Fruit fly (Drosophila melanogaster) whole organism, pupa: ENCODE data around the gene t.

Experiments
- CG10348 ChIP-seq: fragments of 200-800 bp; sonication (Bioruptor generic); IDR thresholded peaks from 2 replicates; pipeline ENCODE4 v1.3.6; 2022; ENCODE audit warnings: missing biosample characterization, missing genetic modification characterization
- CG12605 ChIP-seq: fragments of 200-800 bp; sonication (Bioruptor generic); IDR thresholded peaks from 2 replicates; pipeline ENCODE4 v1.3.6; 2022; ENCODE audit warnings: missing biosample characterization, missing genetic modification characterization
- CG13204 ChIP-seq: fragments of 200-800 bp; sonication (Bioruptor generic); optimal IDR thresholded peaks from 2 replicates; lab custom pipeline; 2018; ENCODE audit warnings: missing biosample characterization, mild to moderate bottlenecking, missing genetic modification characterization, moderate library complexity
- CG14655 ChIP-seq: fragments of 200-800 bp; sonication (Bioruptor generic); optimal IDR thresholded peaks from 3 replicates; lab custom pipeline; 2017; ENCODE audit warnings: mild to moderate bottlenecking, missing biosample characterization, missing genetic modification reagents, missing genetic modification characterization
- CG15710 ChIP-seq: fragments of 200-800 bp; sonication (Bioruptor generic); optimal IDR thresholded peaks from 2 replicates; lab custom pipeline; 2018; ENCODE audit warnings: missing biosample characterization, mild to moderate bottlenecking, missing genetic modification characterization, moderate library complexity
- CG17806 ChIP-seq: fragments of 200-800 bp; sonication (Bioruptor generic); optimal IDR thresholded peaks from 2 replicates; lab custom pipeline; 2018; ENCODE audit warnings: missing biosample characterization, mild to moderate bottlenecking, missing genetic modification characterization, moderate library complexity
- CG32121 ChIP-seq: fragments of 200-800 bp; sonication (Bioruptor generic); IDR thresholded peaks from 2 replicates; pipeline ENCODE4 v1.3.6; 2022; ENCODE audit warnings: missing biosample characterization, missing genetic modification characterization
- CG34367 ChIP-seq: fragments of 200-800 bp; sonication (Bioruptor generic); optimal IDR thresholded peaks from 2 replicates; lab custom pipeline; 2018; ENCODE audit warnings: missing biosample characterization, mild to moderate bottlenecking, missing genetic modification characterization
- CG4496 ChIP-seq: fragments of 200-800 bp; sonication (Bioruptor generic); IDR thresholded peaks from 3 replicates; pipeline ENCODE4 v1.3.6; 2022; ENCODE audit warnings: missing biosample characterization, missing genetic modification characterization
- CG8159 ChIP-seq: fragments of 200-800 bp; sonication (Bioruptor generic); optimal IDR thresholded peaks from 3 replicates; lab custom pipeline; 2018; ENCODE audit warnings: missing biosample characterization, mild to moderate bottlenecking, missing genetic modification characterization, moderate library complexity
- CG8301 ChIP-seq: fragments of 200-800 bp; sonication (Bioruptor generic); optimal IDR thresholded peaks from 2 replicates; lab custom pipeline; 2018; ENCODE audit warnings: missing biosample characterization, mild to moderate bottlenecking, missing genetic modification characterization
- CG9948 ChIP-seq: fragments of 200-800 bp; sonication (Bioruptor generic); optimal IDR thresholded peaks from 2 replicates; lab custom pipeline; 2018; ENCODE audit warnings: missing biosample characterization, mild to moderate bottlenecking, missing genetic modification characterization, moderate library complexity
- D1 ChIP-seq: fragments of 200-800 bp; sonication (Bioruptor generic); optimal IDR thresholded peaks from 2 replicates; lab custom pipeline; 2018; ENCODE audit warnings: missing biosample characterization, mild to moderate bottlenecking, missing genetic modification characterization, moderate library complexity
- EcR ChIP-seq: fragments of 200-800 bp; sonication (Bioruptor generic); optimal IDR thresholded peaks from 3 replicates; lab custom pipeline; 2019; ENCODE audit warnings: missing biosample characterization, missing genetic modification characterization, mild to moderate bottlenecking, moderate library complexity, missing genetic modification reagents
- Ets98B ChIP-seq: fragments of 200-800 bp; sonication (Bioruptor generic); IDR thresholded peaks from 2 replicates; pipeline ENCODE4 v1.3.6; 2022; ENCODE audit warnings: missing biosample characterization, missing genetic modification characterization
- Pif1A ChIP-seq: fragments of 200-800 bp; sonication (Bioruptor generic); optimal IDR thresholded peaks from 3 replicates; lab custom pipeline; 2016; ENCODE audit warnings: missing biosample characterization, missing genetic modification characterization
- Pif1B ChIP-seq: fragments of 200-800 bp; sonication (Bioruptor generic); optimal IDR thresholded peaks from 3 replicates; lab custom pipeline; 2016; ENCODE audit warnings: missing biosample characterization, missing genetic modification characterization
- Snoo ChIP-seq: fragments of 200-800 bp; sonication (Bioruptor generic); optimal IDR thresholded peaks from 3 replicates; lab custom pipeline; 2017; ENCODE audit warnings: missing biosample characterization, mild to moderate bottlenecking, missing genetic modification characterization, inconsistent platforms
- fd96Ca ChIP-seq: fragments of 200-800 bp; sonication (Bioruptor generic); IDR thresholded peaks from 3 replicates; pipeline ENCODE4 v1.3.6; 2022; ENCODE audit warnings: missing biosample characterization, missing genetic modification characterization
- gl ChIP-seq: fragments of 200-800 bp; sonication (Bioruptor generic); optimal IDR thresholded peaks from 2 replicates; lab custom pipeline; 2018; ENCODE audit warnings: missing biosample characterization, mild to moderate bottlenecking, missing genetic modification characterization
- rn ChIP-seq: fragments of 200-800 bp; sonication (Bioruptor generic); IDR thresholded peaks from 2 replicates; pipeline ENCODE4 v1.3.6; 2022; ENCODE audit warnings: missing biosample characterization, missing genetic modification characterization

Gene t

DNA sequence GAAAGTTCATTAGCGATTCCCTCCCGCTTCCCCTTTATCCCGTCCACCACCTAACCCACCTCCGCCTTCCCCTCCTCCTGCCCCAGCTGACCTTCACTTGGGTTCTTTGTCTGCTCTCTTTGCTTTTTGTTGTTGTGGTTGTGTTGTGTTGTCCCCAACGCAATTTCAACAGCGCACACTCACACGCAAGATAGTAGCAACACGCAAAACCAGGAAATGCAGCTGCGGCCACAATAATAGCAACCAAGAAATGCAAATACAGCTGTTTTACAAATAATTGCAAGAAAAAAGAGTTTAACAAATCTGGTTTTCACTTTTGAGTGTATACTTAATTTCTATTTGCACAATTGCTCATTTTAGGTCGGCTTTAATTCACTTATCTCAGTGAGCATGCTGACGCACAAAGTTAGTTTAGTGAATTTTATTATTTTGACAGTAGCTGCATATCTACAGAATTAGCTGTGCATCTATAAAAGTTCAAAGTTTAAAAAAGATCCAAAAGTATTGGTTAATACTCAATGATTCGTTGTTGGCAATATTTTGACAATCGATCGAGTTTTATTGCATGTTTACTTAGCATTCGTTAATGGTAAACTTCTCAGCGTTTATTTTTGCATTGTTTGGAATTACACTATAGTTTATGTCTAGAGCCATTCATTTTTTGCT is 28.3 kb upstream of the t start:
- peak; percentile 6 for TF ChIP-seq gl (tag; lab: Kevin White, UChicago)
- peak; percentile 55 for TF ChIP-seq CG34367 (tag; lab: Kevin White, UChicago)
- peak; percentile 56; the same call in 1 of the 2 replicates for TF ChIP-seq CG12605 (GFP tag; lab: Robert Waterston, UW)
- TF ChIP-seq Pif1B (GFP tag; lab: Kevin White, UChicago): no peak
- no peak for TF ChIP-seq Snoo
- TF ChIP-seq CG8301 (tag; lab: Kevin White, UChicago): peak; percentile 51
- TF ChIP-seq rn (GFP tag; lab: Robert Waterston, UW): 0 out of 2 replicates have a peak, but pooled peaks have one; percentile 21
- TF ChIP-seq CG15710 (tag; lab: Kevin White, UChicago): peak; percentile 43
- TF ChIP-seq CG4496 (GFP tag; lab: Robert Waterston, UW): peak; percentile 72
- peak; percentile 76 for TF ChIP-seq fd96Ca (GFP tag; lab: Robert Waterston, UW)
- TF ChIP-seq Ets98B (GFP tag; lab: Robert Waterston, UW): peak; percentile 63
- TF ChIP-seq CG14655 (GFP tag; lab: Kevin White, UChicago): peak; percentile 64
- TF ChIP-seq D1 (tag; lab: Kevin White, UChicago): no peak
- TF ChIP-seq CG32121 (GFP tag; lab: Robert Waterston, UW): peak; percentile 77
- peak; percentile 60 for TF ChIP-seq Pif1A (GFP tag; lab: Kevin White, UChicago)
- TF ChIP-seq CG8159 (tag; lab: Kevin White, UChicago): peak; percentile 63
- peak; percentile 13 for TF ChIP-seq CG9948 (tag; lab: Kevin White, UChicago)
- no peak for TF ChIP-seq CG10348 (GFP tag; lab: Robert Waterston, UW)
- peak; percentile 79 for TF ChIP-seq EcR
- peak; percentile 48 for TF ChIP-seq CG17806 (tag; lab: Kevin White, UChicago)
- TF ChIP-seq CG13204 (GFP tag; lab: Kevin White, UChicago): no peak

DNA sequence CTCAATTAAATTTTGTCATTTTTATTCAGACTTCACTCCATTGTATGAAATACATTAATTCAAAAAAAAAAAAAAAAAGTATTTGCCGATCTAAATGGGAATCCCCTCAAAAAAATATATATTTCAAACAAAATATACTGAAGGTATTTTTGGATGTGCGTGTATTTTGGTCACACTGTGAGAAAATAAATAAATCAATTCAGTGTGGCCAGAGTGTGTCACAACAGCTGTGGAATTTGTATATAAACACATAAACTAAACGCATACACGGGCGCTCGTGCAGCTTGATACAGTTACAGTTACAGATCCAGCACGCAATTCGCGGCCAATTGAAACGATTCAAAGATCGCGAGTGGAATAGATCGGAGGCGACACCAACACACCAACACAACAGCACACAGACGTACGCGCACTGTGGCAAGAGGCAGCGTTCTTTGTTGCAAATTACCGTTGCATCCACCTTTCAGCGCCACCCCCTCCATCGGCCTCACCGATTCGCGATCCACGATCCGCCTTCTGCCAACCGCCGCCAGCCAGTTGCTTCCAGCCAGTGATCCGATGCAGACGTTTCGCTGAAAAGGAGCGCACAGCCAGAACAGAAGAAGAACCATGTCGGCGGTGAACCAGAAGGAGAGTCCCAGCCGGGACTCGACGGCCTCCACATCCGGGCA is 27.2 kb upstream of the t start, which contains the start of gene CG17754:
Gene CG17754 (plus strand): TSS at position 260 of the 671 bp plus-strand sequence.
- TF ChIP-seq CG8159 (tag; lab: Kevin White, UChicago) (no peak), CG10348 (GFP tag; lab: Robert Waterston, UW) (no peak), CG4496 (GFP tag; lab: Robert Waterston, UW) (peak; percentile 61), fd96Ca (GFP tag; lab: Robert Waterston, UW) (0 out of 3 replicates have a peak, but pooled peaks have one; percentile 41)

DNA sequence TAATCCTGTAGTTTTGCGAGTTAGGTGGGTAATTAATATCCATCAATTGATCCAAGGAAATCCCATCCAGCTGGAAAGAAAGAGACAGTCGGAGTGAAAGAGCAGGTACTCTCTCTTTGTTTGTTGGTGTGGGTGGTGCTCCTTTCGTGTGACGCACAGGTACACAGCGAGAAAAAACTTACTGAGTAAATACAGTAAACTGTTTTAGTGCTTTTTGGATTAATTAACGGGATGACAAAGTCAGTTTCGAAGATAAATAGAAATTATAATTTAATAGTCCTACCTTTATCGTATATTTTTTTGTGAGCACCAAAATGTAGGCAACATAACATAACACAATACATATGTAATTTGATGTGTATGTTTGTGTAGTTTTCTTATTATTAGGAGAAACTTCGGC is 25.0 kb upstream of the t start:
- peak; percentile 29 for TF ChIP-seq Pif1B (GFP tag; lab: Kevin White, UChicago)
- TF ChIP-seq fd96Ca (GFP tag; lab: Robert Waterston, UW): no peak
- no peak for TF ChIP-seq rn (GFP tag; lab: Robert Waterston, UW)
- TF ChIP-seq CG34367 (tag; lab: Kevin White, UChicago): peak; percentile 36
- TF ChIP-seq CG9948 (tag; lab: Kevin White, UChicago): peak; percentile 31
- TF ChIP-seq Pif1A (GFP tag; lab: Kevin White, UChicago): no peak
- TF ChIP-seq CG10348 (GFP tag; lab: Robert Waterston, UW): no peak
- peak; percentile 64 for TF ChIP-seq CG12605 (GFP tag; lab: Robert Waterston, UW)
- no peak for TF ChIP-seq D1 (tag; lab: Kevin White, UChicago)
- no peak for TF ChIP-seq Snoo
- TF ChIP-seq CG8301 (tag; lab: Kevin White, UChicago): peak; percentile 58
- peak; percentile 58 for TF ChIP-seq CG8159 (tag; lab: Kevin White, UChicago)
- peak; percentile 53 for TF ChIP-seq CG17806 (tag; lab: Kevin White, UChicago)
- peak; percentile 52 for TF ChIP-seq CG15710 (tag; lab: Kevin White, UChicago)
- TF ChIP-seq CG13204 (GFP tag; lab: Kevin White, UChicago): no peak
- peak; percentile 65; the same call in 2 of the 3 replicates for TF ChIP-seq CG4496 (GFP tag; lab: Robert Waterston, UW)
- no peak for TF ChIP-seq CG14655 (GFP tag; lab: Kevin White, UChicago)
- TF ChIP-seq CG32121 (GFP tag; lab: Robert Waterston, UW): no peak
- TF ChIP-seq Ets98B (GFP tag; lab: Robert Waterston, UW): peak; percentile 33; the same call in 1 of the 2 replicates
- TF ChIP-seq EcR: no peak
- TF ChIP-seq, all 21 proteins: peak for 10

DNA sequence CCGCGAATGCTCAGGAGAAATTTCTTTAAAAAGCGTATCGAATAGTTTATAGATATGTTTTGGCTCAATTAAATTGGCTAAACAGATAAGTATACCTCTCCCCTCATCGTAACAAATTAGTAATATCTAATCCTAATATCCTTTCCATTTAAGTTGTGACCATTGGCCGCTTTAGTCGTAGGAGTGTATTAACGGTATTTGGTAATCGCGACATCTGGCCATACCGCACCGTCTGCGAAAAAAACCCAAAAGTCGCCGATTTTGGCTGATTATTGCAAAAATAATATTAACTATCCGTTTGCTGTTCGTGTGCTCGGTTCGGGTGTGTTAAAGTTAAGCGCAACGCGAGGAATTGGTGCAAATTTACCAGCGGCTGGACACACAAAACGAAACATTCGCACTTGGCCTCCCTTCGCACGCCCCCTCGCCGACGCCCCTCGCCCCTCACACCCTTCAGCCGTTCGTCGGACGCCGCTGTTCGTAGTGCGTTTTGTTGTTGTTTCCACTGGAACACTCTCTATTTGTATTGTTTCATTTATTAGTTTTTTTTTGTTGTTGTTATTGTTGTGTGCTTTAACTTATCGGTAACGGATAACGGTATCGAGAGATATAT is 24.2 kb upstream of the t start, which contains the start of the genes amx and Dsor1:
Gene amx (minus strand): TSS at position 166 of the 613 bp plus-strand sequence.
Gene Dsor1 (plus strand): TSS at position 172 of the 613 bp plus-strand sequence.
- TF ChIP-seq CG15710 (tag; lab: Kevin White, UChicago) (no peak), gl (tag; lab: Kevin White, UChicago) (no peak), CG14655 (GFP tag; lab: Kevin White, UChicago) (no peak), EcR (no peak), Pif1B (GFP tag; lab: Kevin White, UChicago) (no peak), CG4496 (GFP tag; lab: Robert Waterston, UW) (no peak), CG12605 (GFP tag; lab: Robert Waterston, UW) (no peak), CG8301 (tag; lab: Kevin White, UChicago) (no peak), CG10348 (GFP tag; lab: Robert Waterston, UW) (no peak), CG13204 (GFP tag; lab: Kevin White, UChicago) (no peak), rn (GFP tag; lab: Robert Waterston, UW) (no peak), D1 (tag; lab: Kevin White, UChicago) (no peak), CG34367 (tag; lab: Kevin White, UChicago) (no peak)
- TF ChIP-seq, all 21 proteins: peak for 0
